Worm (Caenorhabditis elegans) whole organism, early embryonic: ENCODE results near the gene bgnt-1.3.

Source experiments
- B0310.2 ChIP-seq: sonication (generic microtip); optimal IDR thresholded peaks from 2 replicates; lab custom pipeline; 2016; ENCODE audit warnings: mild to moderate bottlenecking, missing genetic modification characterization, missing compliant biosample characterization
- ama-1 ChIP-seq: fragments of 150-350 bp; optimal IDR thresholded peaks from 2 replicates; lab custom pipeline; 2014
- ceh-13 ChIP-seq: fragments of 200-800 bp; sonication (Bioruptor generic); optimal IDR thresholded peaks from 2 replicates; lab custom pipeline; 2018; ENCODE audit warnings: mild to moderate bottlenecking, missing genetic modification characterization, missing compliant biosample characterization
- flt-1 ChIP-seq: fragments of 200-800 bp; sonication (Bioruptor generic); IDR thresholded peaks from 2 replicates; pipeline ENCODE4 v1.3.6; 2022; ENCODE audit warnings: missing genetic modification characterization, missing compliant biosample characterization
- hnd-1 ChIP-seq: sonication (generic microtip); optimal IDR thresholded peaks from 2 replicates; lab custom pipeline; 2016; ENCODE audit warnings: missing genetic modification characterization, missing compliant biosample characterization
- sea-1 ChIP-seq: fragments of 200-800 bp; sonication (Bioruptor generic); conservative IDR thresholded peaks from 2 replicates; pipeline ENCODE4 v1.3.6; 2022; ENCODE audit warnings: missing genetic modification characterization, missing compliant biosample characterization

ce11 chrV:16218522-16218921, 37.8 kb downstream of the bgnt-1.3 start, which contains the start of gene F11A5.15:
- no peak for TF ChIP-seq B0310.2 (tag; lab: Kevin White, UChicago)
- TF ChIP-seq sea-1: no peak
- TF ChIP-seq ceh-13 (GFP tag; lab: Kevin White, UChicago): no peak
- TF ChIP-seq flt-1 (GFP tag; lab: Robert Waterston, UW): no peak
- no peak for TF ChIP-seq hnd-1 (tag; lab: Kevin White, UChicago)
- TF ChIP-seq ama-1: no peak
